Worm (Caenorhabditis elegans) whole organism, early embryonic: ENCODE data around the gene Y116A8C.24.

ENCODE experiments used
- B0310.2 ChIP-seq: sonication (generic microtip); optimal IDR thresholded peaks from 2 replicates; lab custom pipeline; 2016; ENCODE audit warnings: mild to moderate bottlenecking, missing genetic modification characterization, missing compliant biosample characterization
- aly-1 ChIP-seq: sonication (generic microtip); optimal IDR thresholded peaks from 2 replicates; lab custom pipeline; 2016; ENCODE audit warnings: missing genetic modification characterization, missing compliant biosample characterization
- ama-1 ChIP-seq: fragments of 150-350 bp; optimal IDR thresholded peaks from 2 replicates; lab custom pipeline; 2014
- ceh-13 ChIP-seq: fragments of 200-800 bp; sonication (Bioruptor generic); optimal IDR thresholded peaks from 2 replicates; lab custom pipeline; 2018; ENCODE audit warnings: mild to moderate bottlenecking, missing genetic modification characterization, missing compliant biosample characterization
- ceh-36 ChIP-seq: sonication (generic microtip); optimal IDR thresholded peaks from 2 replicates; lab custom pipeline; 2016; ENCODE audit warnings: missing genetic modification characterization, inconsistent platforms, missing compliant biosample characterization
- ets-7 ChIP-seq: sonication (generic microtip); optimal IDR thresholded peaks from 2 replicates; lab custom pipeline; 2016; ENCODE audit warnings: missing genotype, missing genetic modification characterization, missing compliant biosample characterization
- flt-1 ChIP-seq: fragments of 200-800 bp; sonication (Bioruptor generic); IDR thresholded peaks from 2 replicates; pipeline ENCODE4 v1.3.6; 2022; ENCODE audit warnings: missing genetic modification characterization, missing compliant biosample characterization
- hmg-4 ChIP-seq: fragments of 200-800 bp; sonication (Bioruptor generic); optimal IDR thresholded peaks from 2 replicates; lab custom pipeline; 2018; ENCODE audit warnings: mild to moderate bottlenecking, missing genetic modification characterization, missing compliant biosample characterization
- hnd-1 ChIP-seq: sonication (generic microtip); optimal IDR thresholded peaks from 2 replicates; lab custom pipeline; 2016; ENCODE audit warnings: missing genetic modification characterization, missing compliant biosample characterization
- scrt-1 ChIP-seq: fragments of 200-800 bp; sonication (Bioruptor generic); IDR thresholded peaks from 2 replicates; pipeline ENCODE4 v1.3.6; 2022; ENCODE audit warnings: missing genetic modification characterization, missing compliant biosample characterization
- sea-1 ChIP-seq: fragments of 200-800 bp; sonication (Bioruptor generic); conservative IDR thresholded peaks from 2 replicates; pipeline ENCODE4 v1.3.6; 2022; ENCODE audit warnings: missing genetic modification characterization, missing compliant biosample characterization

DNA sequence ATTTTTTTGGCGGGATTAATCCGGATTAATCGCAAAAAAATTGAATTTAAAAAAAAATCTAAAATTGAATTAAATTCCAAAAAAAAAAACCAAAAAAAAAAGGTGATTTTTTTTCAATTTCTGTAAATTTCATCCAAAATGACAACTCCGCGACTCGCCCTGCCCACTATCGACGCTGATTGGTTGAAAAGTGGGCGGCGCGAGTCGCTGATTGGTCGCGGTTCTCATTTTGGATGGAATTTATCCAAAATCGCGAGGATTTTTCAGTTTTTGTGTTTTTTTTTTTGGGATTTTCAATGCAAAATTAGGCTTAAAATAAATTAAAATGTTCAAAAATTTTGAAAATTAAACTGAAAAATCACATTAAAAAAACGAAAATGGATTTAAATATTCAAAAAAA is 38.7 kb upstream of the Y116A8C.24 start:
- TF ChIP-seq scrt-1 (no peak), ama-1 (lab: Kevin White, UChicago) (no peak), aly-1 (tag; lab: Kevin White, UChicago) (no peak), flt-1 (GFP tag; lab: Robert Waterston, UW) (no peak), ceh-36 (no peak), sea-1 (GFP tag; lab: Robert Waterston, UW) (no peak), ceh-13 (no peak), hmg-4 (GFP tag; lab: Kevin White, UChicago) (no peak), B0310.2 (tag; lab: Kevin White, UChicago) (no peak), hnd-1 (no peak), ets-7 (tag; lab: Kevin White, UChicago) (no peak)
